Worm (Caenorhabditis elegans): ENCODE results near the gene srlf-5.

DNA sequence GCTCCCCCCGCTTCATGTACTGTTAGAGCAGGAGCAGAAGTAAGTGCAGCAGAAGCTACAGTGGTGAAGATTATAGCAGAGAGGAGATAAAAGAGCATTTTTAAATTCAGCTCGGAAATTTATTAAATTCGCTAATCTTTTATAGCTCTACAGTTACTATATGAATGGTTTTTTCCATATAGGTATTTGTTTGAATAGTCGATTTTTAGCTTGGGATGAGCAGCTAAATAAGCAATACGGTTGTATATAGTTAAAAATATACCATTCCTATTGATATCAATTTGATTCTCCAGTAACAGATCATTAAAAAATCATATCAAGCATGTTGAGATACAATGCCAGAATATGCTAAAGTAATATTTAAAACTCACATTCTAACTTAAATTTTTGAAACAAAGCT lies at the start of gene srlf-5:
- TF ChIP-seq flt-1 (GFP tag; IDR thresholded peaks at IDR 0.05) (no peak), tbx-11 (GFP tag; IDR thresholded peaks at IDR 0.05) (no peak), tra-4 (tag; optimal IDR thresholded peaks at IDR 0.05) (no peak), B0310.2 (tag; optimal IDR thresholded peaks at IDR 0.05) (no peak)

Measured in whole organism, early embryonic.